Fruit fly (Drosophila melanogaster) whole organism, embryonic: ENCODE data around the gene Nf1.

ENCODE experiments used
- Asciz ChIP-seq: fragments of 200-800 bp; sonication (Bioruptor generic); optimal IDR thresholded peaks from 2 replicates; lab custom pipeline; 2017; ENCODE audit warnings: missing biosample characterization, mild to moderate bottlenecking, missing genetic modification characterization, missing genetic modification reagents
- B-H1 ChIP-seq: fragments of 200-800 bp; sonication (Bioruptor generic); IDR thresholded peaks from 3 replicates; pipeline ENCODE4 v1.3.6; 2022; ENCODE audit warnings: missing biosample characterization, missing genetic modification characterization
- Bgb ChIP-seq: fragments of 200-800 bp; sonication (Bioruptor generic); IDR thresholded peaks from 2 replicates; pipeline ENCODE4 v1.3.6; 2022; ENCODE audit warnings: missing biosample characterization, missing genetic modification characterization; ENCODE audit not compliant: partially characterized antibody
- CG10209 ChIP-seq: fragments of 200-800 bp; sonication (Bioruptor generic); optimal IDR thresholded peaks from 3 replicates; lab custom pipeline; 2017; ENCODE audit warnings: missing biosample characterization, mild to moderate bottlenecking, missing genetic modification characterization, missing genetic modification reagents
- CG10321 ChIP-seq: fragments of 200-800 bp; sonication (Bioruptor generic); IDR thresholded peaks from 2 replicates; pipeline ENCODE4 v1.3.6; 2022; ENCODE audit warnings: missing biosample characterization, missing genetic modification characterization
- CG1233 ChIP-seq: fragments of 200-800 bp; sonication (Bioruptor generic); optimal IDR thresholded peaks from 4 replicates; lab custom pipeline; 2018; ENCODE audit warnings: missing biosample characterization, mild to moderate bottlenecking, missing genetic modification characterization
- CG13296 ChIP-seq: fragments of 200-800 bp; sonication (Bioruptor generic); optimal IDR thresholded peaks from 3 replicates; lab custom pipeline; 2018; ENCODE audit warnings: missing biosample characterization, mild to moderate bottlenecking, missing genetic modification characterization
- CG14860 ChIP-seq: fragments of 200-800 bp; sonication (Bioruptor generic); IDR thresholded peaks from 3 replicates; pipeline ENCODE4 v1.3.6; 2022; ENCODE audit warnings: missing biosample characterization, missing genetic modification characterization; ENCODE audit not compliant: partially characterized antibody
- CG15073 ChIP-seq: fragments of 200-800 bp; sonication (Bioruptor generic); optimal IDR thresholded peaks from 2 replicates; lab custom pipeline; 2016; ENCODE audit warnings: missing biosample characterization, missing genetic modification characterization
- CG1529 ChIP-seq: fragments of 200-800 bp; sonication (Bioruptor generic); optimal IDR thresholded peaks from 3 replicates; lab custom pipeline; 2018; ENCODE audit warnings: missing biosample characterization, missing genetic modification characterization
- CG18764 ChIP-seq: fragments of 200-800 bp; sonication (Bioruptor generic); optimal IDR thresholded peaks from 3 replicates; lab custom pipeline; 2016; ENCODE audit warnings: missing biosample characterization, missing genetic modification characterization
- CG32772 ChIP-seq: fragments of 200-800 bp; sonication (Bioruptor generic); IDR thresholded peaks from 2 replicates; pipeline ENCODE4 v1.3.6; 2022; ENCODE audit warnings: missing biosample characterization, missing genetic modification characterization
- CG3995 ChIP-seq: fragments of 200-800 bp; sonication (Bioruptor generic); optimal IDR thresholded peaks from 3 replicates; lab custom pipeline; 2016; ENCODE audit warnings: missing biosample characterization, missing genetic modification characterization
- CG4282 ChIP-seq: fragments of 200-800 bp; sonication (Bioruptor generic); optimal IDR thresholded peaks from 2 replicates; lab custom pipeline; 2016; ENCODE audit warnings: missing biosample characterization, missing genetic modification characterization
- CG5180 ChIP-seq: fragments of 200-800 bp; sonication (Bioruptor generic); optimal IDR thresholded peaks from 3 replicates; lab custom pipeline; 2017; ENCODE audit warnings: missing biosample characterization, missing genetic modification characterization, mild to moderate bottlenecking, moderate library complexity, missing genetic modification reagents
- CG5953 ChIP-seq: fragments of 200-800 bp; sonication (Bioruptor generic); IDR thresholded peaks from 2 replicates; pipeline ENCODE4 v1.3.6; 2022; ENCODE audit warnings: missing biosample characterization, missing genetic modification characterization
- CG7271 ChIP-seq: fragments of 200-800 bp; sonication (Bioruptor generic); optimal IDR thresholded peaks from 2 replicates; lab custom pipeline; 2018; ENCODE audit warnings: missing biosample characterization, mild to moderate bottlenecking, missing genetic modification characterization, moderate library complexity
- CG7372 ChIP-seq: fragments of 200-800 bp; sonication (Bioruptor generic); IDR thresholded peaks from 2 replicates; pipeline ENCODE4 v1.3.6; 2022; ENCODE audit warnings: missing biosample characterization, missing genetic modification characterization
- CG7928 ChIP-seq: fragments of 200-800 bp; sonication (Bioruptor generic); optimal IDR thresholded peaks from 2 replicates; lab custom pipeline; 2017; ENCODE audit warnings: missing biosample characterization, mild to moderate bottlenecking, missing genetic modification characterization
- CG7963 ChIP-seq: fragments of 200-800 bp; sonication (Bioruptor generic); IDR thresholded peaks from 3 replicates; pipeline ENCODE4 v1.3.6; 2022; ENCODE audit warnings: missing biosample characterization, missing genetic modification characterization; ENCODE audit not compliant: partially characterized antibody
- CG8765 ChIP-seq: fragments of 200-800 bp; sonication (Bioruptor generic); IDR thresholded peaks from 2 replicates; pipeline ENCODE4 v1.3.6; 2022; ENCODE audit warnings: missing biosample characterization, missing genetic modification characterization
- CG8944 ChIP-seq: fragments of 200-800 bp; sonication (Bioruptor generic); optimal IDR thresholded peaks from 3 replicates; lab custom pipeline; 2016; ENCODE audit warnings: missing biosample characterization, missing genetic modification characterization
- Dek ChIP-seq: fragments of 200-800 bp; sonication (Bioruptor generic); optimal IDR thresholded peaks from 3 replicates; lab custom pipeline; 2019; ENCODE audit warnings: missing biosample characterization, mild to moderate bottlenecking, missing genetic modification characterization, moderate library complexity
- Gug ChIP-seq: fragments of 200-800 bp; sonication (Bioruptor generic); IDR thresholded peaks from 4 replicates; pipeline ENCODE4 v1.3.6; 2022; ENCODE audit warnings: missing biosample characterization, missing genetic modification characterization
- HLH4C ChIP-seq: fragments of 200-800 bp; sonication (Bioruptor generic); IDR thresholded peaks from 3 replicates; pipeline ENCODE4 v1.3.6; 2022; ENCODE audit warnings: missing biosample characterization, missing genetic modification characterization; ENCODE audit not compliant: partially characterized antibody
- HLHmδ ChIP-seq: fragments of 200-800 bp; sonication (Bioruptor generic); optimal IDR thresholded peaks from 2 replicates; lab custom pipeline; 2018; ENCODE audit warnings: missing biosample characterization, mild to moderate bottlenecking, missing genetic modification characterization, moderate library complexity
- Hr78 ChIP-seq, 2 experiments: fragments of 200-800 bp in 1 of 2; fragments of >200 bp in 1 of 2; sonication (Bioruptor generic) in 1 of 2; optimal IDR thresholded peaks; 2 replicates each; lab custom pipeline; 2017 to 2019; ENCODE audit warnings: missing biosample characterization in 2 of 2, missing genetic modification characterization in 2 of 2, mild to moderate bottlenecking in 1 of 2, moderate library complexity in 1 of 2
- NC2β ChIP-seq: fragments of 200-800 bp; sonication (Bioruptor generic); optimal IDR thresholded peaks from 2 replicates; lab custom pipeline; 2016; ENCODE audit warnings: missing biosample characterization, missing genetic modification characterization
- NK7.1 ChIP-seq: fragments of 200-800 bp; sonication (Bioruptor generic); optimal IDR thresholded peaks from 3 replicates; lab custom pipeline; 2016; ENCODE audit warnings: missing biosample characterization, missing genetic modification characterization
- Oaz ChIP-seq: fragments of 200-800 bp; sonication (Bioruptor generic); IDR thresholded peaks from 2 replicates; pipeline ENCODE4 v1.3.6; 2022; ENCODE audit warnings: missing biosample characterization, missing genetic modification characterization
- Xbp1 ChIP-seq: fragments of 200-800 bp; sonication (Bioruptor generic); optimal IDR thresholded peaks from 3 replicates; lab custom pipeline; 2016; ENCODE audit warnings: missing biosample characterization, mild to moderate bottlenecking, missing genetic modification characterization
- ash1 ChIP-seq: fragments of 200-800 bp; sonication (Bioruptor generic); optimal IDR thresholded peaks from 2 replicates; lab custom pipeline; 2018; ENCODE audit warnings: missing biosample characterization, mild to moderate bottlenecking, missing genetic modification characterization
- cg ChIP-seq: fragments of 200-800 bp; sonication (Bioruptor generic); optimal IDR thresholded peaks from 3 replicates; lab custom pipeline; 2019; ENCODE audit warnings: missing biosample characterization, mild to moderate bottlenecking, missing genetic modification characterization, moderate library complexity
- chn ChIP-seq: fragments of 200-800 bp; sonication (Bioruptor generic); optimal IDR thresholded peaks from 2 replicates; lab custom pipeline; 2016; ENCODE audit warnings: missing biosample characterization, missing genetic modification characterization
- corto ChIP-seq: fragments of 200-800 bp; sonication (Bioruptor generic); optimal IDR thresholded peaks from 2 replicates; lab custom pipeline; 2016; ENCODE audit warnings: missing biosample characterization, mild to moderate bottlenecking, missing genetic modification characterization, moderate library complexity
- croc ChIP-seq: fragments of 200-800 bp; sonication (Bioruptor generic); conservative IDR thresholded peaks from 3 replicates; pipeline ENCODE4 v1.3.6; 2022; ENCODE audit warnings: missing biosample characterization, missing genetic modification characterization
- dimm ChIP-seq: fragments of 200-800 bp; sonication (Bioruptor generic); IDR thresholded peaks from 2 replicates; pipeline ENCODE4 v1.3.6; 2022; ENCODE audit warnings: missing biosample characterization, missing genetic modification characterization
- dmrt11E ChIP-seq: fragments of 200-800 bp; sonication (Bioruptor generic); optimal IDR thresholded peaks from 3 replicates; lab custom pipeline; 2018; ENCODE audit warnings: missing biosample characterization, mild to moderate bottlenecking, missing genetic modification characterization, moderate library complexity
- en ChIP-seq: fragments of 200-800 bp; sonication (Bioruptor generic); optimal IDR thresholded peaks from 2 replicates; lab custom pipeline; 2016; ENCODE audit warnings: missing biosample characterization, missing genetic modification characterization
- gem ChIP-seq: fragments of 200-800 bp; sonication (Bioruptor generic); optimal IDR thresholded peaks from 2 replicates; lab custom pipeline; 2019; ENCODE audit warnings: missing biosample characterization, mild to moderate bottlenecking, missing genetic modification characterization, moderate library complexity
- kah ChIP-seq: fragments of 200-800 bp; sonication (Bioruptor generic); optimal IDR thresholded peaks from 2 replicates; lab custom pipeline; 2018; ENCODE audit warnings: missing biosample characterization, mild to moderate bottlenecking, missing genetic modification characterization
- lov ChIP-seq, 2 experiments: fragments of 200-800 bp in 1 of 2; fragments of >200 bp in 1 of 2; sonication (Bioruptor generic) in 1 of 2; IDR thresholded peaks in 1 of 2; optimal IDR thresholded peaks in 1 of 2; 2 replicates in 1 of 2; 3 replicates in 1 of 2; pipeline versions ENCODE4 v1.3.6 to Lab custom; 2017 to 2022; ENCODE audit warnings: missing biosample characterization in 1 of 2, missing genetic modification characterization in 1 of 2
- ro ChIP-seq: fragments of 200-800 bp; sonication (Bioruptor generic); IDR thresholded peaks from 2 replicates; pipeline ENCODE4 v1.3.6; 2022; ENCODE audit warnings: missing biosample characterization, missing genetic modification characterization
- row ChIP-seq: fragments of 200-800 bp; sonication (Bioruptor generic); IDR thresholded peaks from 3 replicates; pipeline ENCODE4 v1.3.6; 2022; ENCODE audit warnings: missing biosample characterization, missing genetic modification characterization
- sqz ChIP-seq: fragments of 200-800 bp; sonication (Bioruptor generic); optimal IDR thresholded peaks from 3 replicates; lab custom pipeline; 2018; ENCODE audit warnings: missing biosample characterization, mild to moderate bottlenecking, missing genetic modification characterization
- tap ChIP-seq: fragments of 200-800 bp; optimal IDR thresholded peaks from 3 replicates; lab custom pipeline; 2019; ENCODE audit warnings: missing biosample characterization, mild to moderate bottlenecking, missing genetic modification characterization, moderate library complexity
- tin ChIP-seq: fragments of 200-800 bp; sonication (Bioruptor generic); optimal IDR thresholded peaks from 3 replicates; lab custom pipeline; 2016; ENCODE audit warnings: missing biosample characterization, missing genetic modification characterization
- trh ChIP-seq: fragments of 200-800 bp; sonication (Bioruptor generic); optimal IDR thresholded peaks from 2 replicates; lab custom pipeline; 2016; ENCODE audit warnings: missing biosample characterization, missing genetic modification characterization

The Nf1 gene

dm6 chr3R:25996197-25997005 lies 13.6 kb downstream of the Nf1 start, which contains the start of gene CG43116 (continued):
- no peak for TF ChIP-seq CG7963 (GFP tag; lab: Robert Waterston, UW)
- TF ChIP-seq CG7271, result peak; percentile 56
- TF ChIP-seq corto (GFP tag; lab: Kevin White, UChicago), result peak; percentile 84
- no peak for TF ChIP-seq CG3995 (GFP tag; lab: Kevin White, UChicago)
- TF ChIP-seq dmrt11E (tag; lab: Kevin White, UChicago), result peak; percentile 99
- no peak for TF ChIP-seq CG13296 (GFP tag; lab: Kevin White, UChicago)
- TF ChIP-seq CG18764 (GFP tag; lab: Kevin White, UChicago), result peak; percentile 80
- peak; percentile 90 for TF ChIP-seq CG1529
- TF ChIP-seq croc (GFP tag; lab: Robert Waterston, UW), result peak; percentile 92
- TF ChIP-seq NC2β (GFP tag; lab: Kevin White, UChicago), result peak; percentile 86
- peak; percentile 94 for TF ChIP-seq CG8765 (GFP tag; lab: Robert Waterston, UW)
- peak; percentile 80 for TF ChIP-seq ro (GFP tag; lab: Robert Waterston, UW)
- peak; percentile 49 for TF ChIP-seq dimm (GFP tag; lab: Robert Waterston, UW)
- TF ChIP-seq CG4282 (GFP tag; lab: Kevin White, UChicago), result no peak
- TF ChIP-seq NK7.1 (GFP tag; lab: Kevin White, UChicago), result peak; percentile 48
- TF ChIP-seq B-H1 (GFP tag; lab: Robert Waterston, UW), result peak; percentile 56
- no peak for TF ChIP-seq CG5180 (GFP tag; lab: Kevin White, UChicago)
- TF ChIP-seq HLHmδ, result peak; percentile 100
- peak; percentile 84 for TF ChIP-seq CG1233
- peak; percentile 93 for TF ChIP-seq row (GFP tag; lab: Robert Waterston, UW)
- TF ChIP-seq Oaz (GFP tag; lab: Robert Waterston, UW), result peak; percentile 35; the same call in 1 of the 2 replicates
- TF ChIP-seq Xbp1 (GFP tag; lab: Kevin White, UChicago), result peak; percentile 90
- peak; percentile 66 for TF ChIP-seq CG8944 (GFP tag; lab: Kevin White, UChicago)
- no peak for TF ChIP-seq sqz (GFP tag; lab: Kevin White, UChicago)
- TF ChIP-seq tap (tag; lab: Kevin White, UChicago), result peak; percentile 80
- 0 out of 3 replicates have a peak, but pooled peaks have one; percentile 19 for TF ChIP-seq HLH4C (GFP tag; lab: Robert Waterston, UW)
- TF ChIP-seq CG10321, result no peak
- TF ChIP-seq en (GFP tag; lab: Kevin White, UChicago), result peak; percentile 68
- peak in 1 of 2 experiments; percentile 88 for TF ChIP-seq Hr78 (GFP tag; optimal IDR thresholded peaks at IDR 0.05; lab: Kevin White, UChicago)
- TF ChIP-seq chn (GFP tag; lab: Kevin White, UChicago), result peak; percentile 90
- TF ChIP-seq tin (GFP tag; lab: Kevin White, UChicago), result peak; percentile 92
- no peak for TF ChIP-seq lov (optimal IDR thresholded peaks at IDR 0.05; lab: Kevin White, UChicago)
- TF ChIP-seq lov (GFP tag; IDR thresholded peaks at IDR 0.05; lab: Robert Waterston, UW), result peak; percentile 87; the same call in 2 of the 3 replicates
- no peak for TF ChIP-seq Dek (tag; lab: Kevin White, UChicago)
- TF ChIP-seq Bgb (GFP tag; lab: Robert Waterston, UW), result no peak
- peak; percentile 59 for TF ChIP-seq CG15073 (GFP tag; lab: Kevin White, UChicago)
- peak; percentile 84 for TF ChIP-seq Asciz
- no peak for TF ChIP-seq CG14860 (GFP tag; lab: Robert Waterston, UW)
- TF ChIP-seq kah (GFP tag; lab: Kevin White, UChicago), result peak; percentile 91
- peak; percentile 60; the same call in 2 of the 4 replicates for TF ChIP-seq Gug
- TF ChIP-seq ash1, result no peak
- TF ChIP-seq trh, result peak; percentile 59
- TF ChIP-seq CG7928 (GFP tag; lab: Kevin White, UChicago), result no peak
- no peak for TF ChIP-seq CG5953
- peak; percentile 48; the same call in 1 of the 2 replicates for TF ChIP-seq CG7372
- peak; percentile 85 for TF ChIP-seq CG32772
- TF ChIP-seq gem, result peak; percentile 96
- peak; percentile 88 for TF ChIP-seq CG10209 (GFP tag; lab: Kevin White, UChicago)
- TF ChIP-seq cg (GFP tag; lab: Kevin White, UChicago), result peak; percentile 84
